Fruit fly (Drosophila melanogaster) whole organism, adult: ENCODE data around the gene CG31832.

ENCODE experiments used
- CG7101 ChIP-seq: fragments of 200-800 bp; sonication (Bioruptor generic); optimal IDR thresholded peaks from 2 replicates; lab custom pipeline; 2018; ENCODE audit warnings: missing biosample characterization, mild to moderate bottlenecking, missing genetic modification characterization, moderate library complexity
- Hr96 ChIP-seq: fragments of 200-800 bp; sonication (Bioruptor generic); optimal IDR thresholded peaks from 2 replicates; lab custom pipeline; 2016; ENCODE audit warnings: missing biosample characterization, missing genetic modification characterization

dm6 chr2L:15000360-15000759 is 31.2 kb downstream of the CG31832 start:
- TF ChIP-seq CG7101 (no peak), Hr96 (GFP tag; lab: Kevin White, UChicago) (no peak)
